Fruit fly (Drosophila melanogaster) whole organism, adult: ENCODE results near the gene CNPYb.

Experiments
- CG1620 ChIP-seq: fragments of 200-800 bp; sonication (Bioruptor generic); optimal IDR thresholded peaks from 2 replicates; lab custom pipeline; 2016; ENCODE audit warnings: missing biosample characterization, missing genetic modification characterization
- CG5204 ChIP-seq: fragments of 200-800 bp; sonication (Bioruptor generic); optimal IDR thresholded peaks from 2 replicates; lab custom pipeline; 2016; ENCODE audit warnings: missing biosample characterization, missing genetic modification characterization
- CG7045 ChIP-seq: fragments of 200-800 bp; sonication (Bioruptor generic); optimal IDR thresholded peaks from 2 replicates; lab custom pipeline; 2017; ENCODE audit warnings: missing biosample characterization, mild to moderate bottlenecking, missing genetic modification characterization
- Clk ChIP-seq: fragments of 200-800 bp; sonication (Bioruptor generic); optimal IDR thresholded peaks from 2 replicates; lab custom pipeline; 2017; ENCODE audit warnings: missing biosample characterization, missing genetic modification characterization
- Hr96 ChIP-seq: fragments of 200-800 bp; sonication (Bioruptor generic); optimal IDR thresholded peaks from 2 replicates; lab custom pipeline; 2016; ENCODE audit warnings: missing biosample characterization, missing genetic modification characterization
- Mnt ChIP-seq: fragments of 200-800 bp; sonication (Bioruptor generic); optimal IDR thresholded peaks from 2 replicates; lab custom pipeline; 2016; ENCODE audit warnings: missing biosample characterization, mild to moderate bottlenecking, missing genetic modification characterization
- cic ChIP-seq: fragments of 200-800 bp; sonication (Bioruptor generic); optimal IDR thresholded peaks from 2 replicates; lab custom pipeline; 2017; ENCODE audit warnings: missing biosample characterization, mild to moderate bottlenecking, missing genetic modification characterization, moderate library complexity
- cnc ChIP-seq, 2 experiments: fragments of >200 bp; optimal IDR thresholded peaks; 2 replicates each; lab custom pipeline; 2017
- ovo ChIP-seq: fragments of 200-800 bp; sonication (Bioruptor generic); optimal IDR thresholded peaks from 2 replicates; lab custom pipeline; 2016; ENCODE audit warnings: missing biosample characterization, missing genetic modification characterization
- pad ChIP-seq: fragments of 200-800 bp; sonication (Bioruptor generic); optimal IDR thresholded peaks from 3 replicates; lab custom pipeline; 2017; ENCODE audit warnings: missing biosample characterization, missing genetic modification characterization, mild to moderate bottlenecking, moderate library complexity, missing genetic modification reagents

DNA sequence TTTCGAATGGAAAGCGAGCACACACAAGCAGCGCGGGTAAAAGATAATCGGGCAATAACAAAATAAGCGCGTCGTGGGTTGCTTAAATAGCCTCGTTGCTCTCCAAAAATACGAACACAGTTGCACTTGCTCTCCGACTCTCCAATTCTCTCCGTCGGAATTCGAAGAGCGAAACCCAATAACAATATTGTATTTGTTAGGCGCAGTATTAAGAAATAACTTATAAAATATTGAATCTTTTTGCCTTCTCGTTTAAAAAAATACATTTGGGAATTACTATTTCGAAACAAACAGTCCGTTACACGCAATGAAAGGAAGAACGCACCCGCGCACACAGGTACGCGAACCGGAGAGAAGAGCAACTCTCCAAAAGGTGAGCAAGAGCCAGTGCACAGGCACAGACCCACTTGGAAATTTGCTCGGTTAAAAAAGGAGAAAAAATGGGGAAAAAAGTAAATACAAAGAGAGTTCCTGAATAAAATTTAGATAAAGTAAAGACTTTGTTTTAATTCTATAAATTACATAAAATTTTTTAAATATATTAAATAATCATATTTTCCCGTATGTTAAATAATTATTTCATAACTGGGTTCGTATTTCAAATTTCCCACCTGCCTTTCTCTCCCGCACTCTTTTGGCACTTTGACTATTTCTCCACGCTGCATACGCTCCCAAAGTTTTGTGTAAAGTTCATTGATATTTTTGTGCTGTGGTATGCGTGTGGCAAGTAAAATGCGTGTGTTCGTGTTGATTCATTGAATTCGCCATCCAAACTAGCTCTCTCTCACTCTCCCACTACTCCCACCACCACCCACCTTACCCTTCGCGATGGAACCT lies 9.4 kb downstream of the CNPYb start, which contains the start of gene Mkp3:
- TF ChIP-seq Hr96 (peak; percentile 34), pad (GFP tag; lab: Kevin White, UChicago) (peak; percentile 84), cic (GFP tag; lab: Kevin White, UChicago) (peak; percentile 88), CG1620 (GFP tag; lab: Kevin White, UChicago) (no peak), Mnt (GFP tag; lab: Kevin White, UChicago) (peak; percentile 40), Clk (GFP tag; lab: Kevin White, UChicago) (peak; percentile 89), cnc (optimal IDR thresholded peaks at IDR 0.05; lab: Kevin White, UChicago) (no peak), CG7045 (GFP tag; lab: Kevin White, UChicago) (peak; percentile 94), ovo (GFP tag; lab: Kevin White, UChicago) (peak; percentile 29), CG5204 (GFP tag; lab: Kevin White, UChicago) (peak; percentile 76)
